Worm (Caenorhabditis elegans) whole organism, late embryonic: ENCODE results near the gene sql-1.

Experiments
- ama-1 ChIP-seq: fragments of 150-350 bp; optimal IDR thresholded peaks from 2 replicates; lab custom pipeline; 2014
- nhr-11 ChIP-seq: fragments of 150-350 bp; optimal IDR thresholded peaks from 2 replicates; lab custom pipeline; 2014; ENCODE audit warnings: missing biosample characterization, missing genetic modification characterization
- nhr-232 ChIP-seq: sonication (generic microtip); optimal IDR thresholded peaks from 2 replicates; lab custom pipeline; 2016; ENCODE audit warnings: missing genetic modification characterization, missing compliant biosample characterization

DNA sequence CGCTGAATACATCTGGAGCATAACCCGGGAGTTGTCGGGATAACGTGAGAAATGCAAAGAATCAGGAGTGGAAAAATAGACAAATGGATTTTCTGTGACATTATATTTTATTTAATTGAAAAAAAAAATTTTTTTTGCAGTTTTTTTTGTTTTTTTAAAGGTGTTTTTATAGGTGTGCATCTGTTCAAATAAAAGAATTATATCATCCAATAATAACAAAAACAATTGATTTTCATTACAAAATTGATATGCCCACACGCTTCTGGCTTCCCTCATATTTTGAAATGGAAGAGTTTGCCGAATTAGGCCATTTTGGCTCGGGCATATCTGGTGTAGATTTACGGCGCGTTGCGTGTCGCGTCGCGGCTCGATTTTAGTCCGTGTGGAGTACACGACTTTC, 7.4 kb upstream of the sql-1 start, which contains the start of gene Y49E10.25:
- TF ChIP-seq nhr-11: no peak
- no peak for TF ChIP-seq nhr-232 (tag; lab: Kevin White, UChicago)
- TF ChIP-seq ama-1 (lab: Kevin White, UChicago): no peak
